Worm (Caenorhabditis elegans) whole organism, late embryonic: ENCODE results near the gene Y15E3A.4.

Source experiments
- K02D7.2 ChIP-seq: sonication (generic microtip); optimal IDR thresholded peaks from 2 replicates; lab custom pipeline; 2017; ENCODE audit warnings: mild to moderate bottlenecking, missing genetic modification characterization, missing compliant biosample characterization
- Y22D7AL.16 ChIP-seq: sonication (generic microtip); optimal IDR thresholded peaks from 2 replicates; lab custom pipeline; 2016; ENCODE audit warnings: missing genetic modification characterization, missing compliant biosample characterization
- ceh-45 ChIP-seq: fragments of 200-800 bp; sonication (Bioruptor generic); IDR thresholded peaks from 2 replicates; pipeline ENCODE4 v1.3.6; 2022; ENCODE audit warnings: missing genetic modification reagents, missing genetic modification characterization, missing compliant biosample characterization
- che-1 ChIP-seq: sonication (generic microtip); optimal IDR thresholded peaks from 2 replicates; lab custom pipeline; 2016; ENCODE audit warnings: mild to moderate bottlenecking, missing genetic modification characterization, missing compliant biosample characterization
- elt-2 ChIP-seq: sonication (generic microtip); optimal IDR thresholded peaks from 2 replicates; lab custom pipeline; 2016; ENCODE audit warnings: missing genetic modification reagents, missing genetic modification characterization, missing compliant biosample characterization
- gmeb-2 ChIP-seq: sonication (generic microtip); optimal IDR thresholded peaks from 2 replicates; lab custom pipeline; 2016; ENCODE audit warnings: missing genetic modification characterization, inconsistent platforms, missing compliant biosample characterization
- hlh-15 ChIP-seq: sonication (generic microtip); optimal IDR thresholded peaks from 2 replicates; lab custom pipeline; 2016; ENCODE audit warnings: missing genetic modification characterization, missing compliant biosample characterization
- nfya-1 ChIP-seq: sonication (generic microtip); optimal IDR thresholded peaks from 2 replicates; lab custom pipeline; 2017; ENCODE audit warnings: missing genetic modification characterization, mild to moderate bottlenecking, missing compliant biosample characterization, antibody characterized with exemption, moderate library complexity
- ref-2 ChIP-seq: sonication (generic microtip); optimal IDR thresholded peaks from 2 replicates; lab custom pipeline; 2016; ENCODE audit warnings: missing genetic modification characterization, missing compliant biosample characterization

- TF ChIP-seq ceh-45 (GFP tag; lab: Robert Waterston, UW), result no peak
- no peak for TF ChIP-seq ref-2 (tag; lab: Kevin White, UChicago)
- TF ChIP-seq Y22D7AL.16 (tag; lab: Kevin White, UChicago), result no peak
- no peak for TF ChIP-seq hlh-15 (tag; lab: Kevin White, UChicago)
- no peak for TF ChIP-seq K02D7.2
- no peak for TF ChIP-seq che-1 (tag; lab: Kevin White, UChicago)
- TF ChIP-seq elt-2 (tag; lab: Kevin White, UChicago), result no peak
- no peak for TF ChIP-seq gmeb-2 (tag; lab: Kevin White, UChicago)
- TF ChIP-seq nfya-1 (tag; lab: Kevin White, UChicago), result no peak
Observed at ce11 chrX:15300002-15300401, 30.8 kb upstream of the Y15E3A.4 start.
